Worm (Caenorhabditis elegans): ENCODE data around the gene pph-1.

The pph-1 gene

ce11 chrV:10662000-10662399 lies 40.3 kb upstream of the pph-1 start:
- TF ChIP-seq pqm-1 (tag; optimal IDR thresholded peaks at IDR 0.05) (no peak), elt-1 (tag; optimal IDR thresholded peaks at IDR 0.05) (peak; percentile 59)

ce11 chrV:10664271-10664670 lies 38.1 kb upstream of the pph-1 start:
- TF ChIP-seq nhr-67 (tag; optimal IDR thresholded peaks at IDR 0.05): no peak
- no peak for TF ChIP-seq unc-39 (tag; optimal IDR thresholded peaks at IDR 0.05)
- no peak for TF ChIP-seq nhr-12 (tag; optimal IDR thresholded peaks at IDR 0.05)
- no peak for TF ChIP-seq eor-1 (tag; optimal IDR thresholded peaks at IDR 0.05)
- no peak for TF ChIP-seq nhr-28 (tag; optimal IDR thresholded peaks at IDR 0.05)
- TF ChIP-seq ceh-28 (tag; optimal IDR thresholded peaks at IDR 0.05): no peak
- no peak for TF ChIP-seq mml-1 (tag; optimal IDR thresholded peaks at IDR 0.05)
- TF ChIP-seq snpc-4 (tag; optimal IDR thresholded peaks at IDR 0.05): no peak
- no peak for TF ChIP-seq egl-27 (tag; optimal IDR thresholded peaks at IDR 0.05)
- no peak for TF ChIP-seq nhr-25 (tag; optimal IDR thresholded peaks at IDR 0.05)
- no peak for TF ChIP-seq nhr-11 (tag; optimal IDR thresholded peaks at IDR 0.05)
- TF ChIP-seq fos-1 (tag; optimal IDR thresholded peaks at IDR 0.05): no peak
- TF ChIP-seq aly-2 (tag; optimal IDR thresholded peaks at IDR 0.05): no peak
- TF ChIP-seq ceh-16 (tag; optimal IDR thresholded peaks at IDR 0.05): no peak
- no peak for TF ChIP-seq fkh-10 (GFP tag; optimal IDR thresholded peaks at IDR 0.05)
- no peak for TF ChIP-seq skn-1 (tag; optimal IDR thresholded peaks at IDR 0.05)
- no peak for TF ChIP-seq nhr-77 (tag; optimal IDR thresholded peaks at IDR 0.05)
- TF ChIP-seq tbx-2 (tag; optimal IDR thresholded peaks at IDR 0.05): no peak

DNA sequence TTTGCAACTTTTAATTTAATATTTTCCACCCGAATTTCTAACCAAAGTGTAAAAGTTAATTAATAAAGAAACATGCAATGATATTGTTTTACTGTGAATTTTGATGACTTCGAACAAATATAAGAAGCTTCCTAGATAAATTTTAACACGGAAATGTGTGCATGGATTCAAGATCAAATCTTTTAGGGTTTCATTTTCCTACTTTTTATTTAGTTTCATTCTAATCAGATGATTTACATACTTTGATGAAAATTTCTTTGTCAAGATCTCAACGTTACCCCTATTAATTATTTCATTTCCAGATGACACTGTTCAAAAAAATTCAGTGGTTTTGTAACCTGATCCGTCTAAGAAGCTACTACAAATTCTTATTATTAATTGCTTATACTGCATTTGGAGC lies 35.1 kb upstream of the pph-1 start, which contains the start of gene twk-12:
TSS of gene twk-12 (plus strand) at position 301 of the 400 bp plus-strand sequence.
- TF ChIP-seq nhr-28 (tag; optimal IDR thresholded peaks at IDR 0.05): no peak
- no peak for TF ChIP-seq nhr-77 (tag; optimal IDR thresholded peaks at IDR 0.05)
- no peak for TF ChIP-seq ceh-82 (tag; optimal IDR thresholded peaks at IDR 0.05)
- no peak for TF ChIP-seq tbx-2 (tag; optimal IDR thresholded peaks at IDR 0.05)
- TF ChIP-seq lin-15B (tag; optimal IDR thresholded peaks at IDR 0.05): no peak
- TF ChIP-seq ZK546.5 (tag; optimal IDR thresholded peaks at IDR 0.05): no peak
- no peak for TF ChIP-seq nhr-12 (tag; optimal IDR thresholded peaks at IDR 0.05)
- no peak for TF ChIP-seq eor-1 (tag; optimal IDR thresholded peaks at IDR 0.05)
- TF ChIP-seq ceh-9 (tag; optimal IDR thresholded peaks at IDR 0.05): no peak
- no peak for TF ChIP-seq hmg-11 (tag; optimal IDR thresholded peaks at IDR 0.05)
- no peak for TF ChIP-seq nhr-237 (tag; optimal IDR thresholded peaks at IDR 0.05)
- no peak for TF ChIP-seq snpc-4 (tag; optimal IDR thresholded peaks at IDR 0.05)

ce11 chrV:10670817-10671216 lies 31.5 kb upstream of the pph-1 start:
- TF ChIP-seq nhr-11 (tag; optimal IDR thresholded peaks at IDR 0.05) (no peak), ama-1 (optimal IDR thresholded peaks at IDR 0.05) (no peak), nhr-77 (tag; optimal IDR thresholded peaks at IDR 0.05) (no peak), pha-4 (tag; optimal IDR thresholded peaks at IDR 0.05) (peak; percentile 27), fkh-10 (GFP tag; optimal IDR thresholded peaks at IDR 0.05) (no peak), ztf-11 (tag; optimal IDR thresholded peaks at IDR 0.05) (no peak)

- TF ChIP-seq eor-1 (tag; optimal IDR thresholded peaks at IDR 0.05) (no peak), egl-27 (tag; optimal IDR thresholded peaks at IDR 0.05) (no peak), ceh-16 (tag; optimal IDR thresholded peaks at IDR 0.05) (no peak), unc-39 (tag; optimal IDR thresholded peaks at IDR 0.05) (no peak), nhr-77 (tag; optimal IDR thresholded peaks at IDR 0.05) (no peak), elt-2 (tag; optimal IDR thresholded peaks at IDR 0.05) (no peak), zag-1 (tag; optimal IDR thresholded peaks at IDR 0.05) (no peak), ZK546.5 (tag; optimal IDR thresholded peaks at IDR 0.05) (no peak), nhr-23 (tag; optimal IDR thresholded peaks at IDR 0.05) (no peak), ztf-11 (tag; optimal IDR thresholded peaks at IDR 0.05) (no peak), elt-1 (tag; optimal IDR thresholded peaks at IDR 0.05) (no peak), fkh-10 (GFP tag; optimal IDR thresholded peaks at IDR 0.05) (no peak), sea-2 (GFP tag; optimal IDR thresholded peaks at IDR 0.05) (no peak)
Observed at ce11 chrV:10671618-10672017, 30.7 kb upstream of the pph-1 start, which contains the start of gene ceh-22. Gene ceh-22 (plus strand): TSS chrV:10671918.

- no peak for TF ChIP-seq unc-39 (tag; optimal IDR thresholded peaks at IDR 0.05)
- no peak for TF ChIP-seq unc-62 (GFP tag; optimal IDR thresholded peaks at IDR 0.05)
- TF ChIP-seq nhr-11 (tag; optimal IDR thresholded peaks at IDR 0.05): no peak
- no peak for TF ChIP-seq snpc-4 (tag; optimal IDR thresholded peaks at IDR 0.05)
- TF ChIP-seq pha-4 (tag; optimal IDR thresholded peaks at IDR 0.05): peak; percentile 1
Observed at ce11 chrV:10672601-10673000, 29.7 kb upstream of the pph-1 start.

Measured in whole organism, L3 larva.